Fruit fly (Drosophila melanogaster) S2 (cell line): ENCODE data around the gene CG7579.

Experiments used
- CG8478 ChIP-seq: fragments of >200 bp; optimal IDR thresholded peaks from 2 replicates; lab custom pipeline; 2018
- CTCF ChIP-seq, 2 experiments: fragments of >200 bp; optimal IDR thresholded peaks; 2 replicates each; lab custom pipeline; 2018

- TF ChIP-seq CTCF (optimal IDR thresholded peaks at IDR 0.05; lab: Kevin White, UChicago) (no peak), CG8478 (lab: Kevin White, UChicago) (no peak)
These were observed 5.6 kb downstream of the CG7579 start for dm6 chr3L:15677662-15678061.
